Fruit fly (Drosophila melanogaster): ENCODE results near the gene GstD1.

GstD1 gene

DNA sequence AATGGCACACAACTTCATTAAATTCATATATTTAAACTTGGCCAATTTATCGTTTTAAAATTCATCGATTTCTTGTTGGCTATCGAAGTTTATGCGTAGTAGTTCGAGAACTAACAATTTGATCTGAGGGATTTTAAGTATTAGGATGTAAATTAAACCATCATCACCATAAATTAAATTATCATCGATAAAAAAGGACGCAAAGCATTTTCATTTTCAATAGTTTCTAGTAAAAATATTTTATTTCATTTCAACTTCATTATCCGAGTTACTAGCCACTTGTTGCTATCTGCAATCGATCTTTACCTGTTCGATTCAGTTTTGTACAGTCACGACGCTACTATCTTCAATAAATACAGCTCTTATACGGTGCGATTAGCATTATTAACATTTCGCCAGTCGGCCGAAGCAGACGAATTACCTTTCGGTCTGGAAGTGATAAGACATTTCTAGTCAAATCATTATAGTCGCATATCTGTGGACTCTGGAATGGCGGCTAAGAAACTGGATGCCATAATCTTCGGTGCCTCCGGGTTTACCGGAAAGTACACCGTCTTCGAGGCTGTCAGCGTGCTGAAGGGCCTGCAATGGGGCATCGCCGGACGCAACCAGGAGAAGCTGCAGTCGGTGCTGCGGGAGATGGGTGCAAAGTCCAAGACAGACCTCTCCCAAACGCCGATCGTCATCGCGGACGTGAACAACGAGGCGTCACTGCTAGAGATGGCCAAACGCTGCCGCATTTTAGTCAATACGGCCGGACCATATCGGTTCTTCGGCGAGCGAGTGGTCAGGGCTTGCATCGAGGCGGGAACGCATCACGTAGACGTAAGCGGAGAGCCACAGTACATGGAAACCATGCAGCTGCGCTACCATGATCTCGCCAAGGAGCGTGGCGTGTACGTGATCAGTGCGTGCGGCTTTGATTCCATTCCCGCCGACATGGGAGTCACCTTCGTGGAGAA, 37.4 kb upstream of the GstD1 start, which contains the start of gene CG5167 (continued):
- TF ChIP-seq HmgD (GFP tag; optimal IDR thresholded peaks at IDR 0.05) (no peak), Sin3A (optimal IDR thresholded peaks at IDR 0.05) (no peak), B-H2 (GFP tag; optimal IDR thresholded peaks at IDR 0.05) (no peak), CG13287 (GFP tag; IDR thresholded peaks at IDR 0.05; ENCODE audit: partially characterized antibody) (peak; percentile 52; the same call in 1 of the 2 replicates), croc (GFP tag; conservative IDR thresholded peaks at IDR 0.05) (no peak), CkIIα-i1 (GFP tag; IDR thresholded peaks at IDR 0.05) (no peak), zfh2 (GFP tag; optimal IDR thresholded peaks at IDR 0.05) (no peak), CG7372 (GFP tag; IDR thresholded peaks at IDR 0.05) (no peak), CG3163 (GFP tag; optimal IDR thresholded peaks at IDR 0.05) (no peak), CG14050 (GFP tag; IDR thresholded peaks at IDR 0.05) (no peak), CG31365 (tag; optimal IDR thresholded peaks at IDR 0.05) (no peak), Abd-B (GFP tag; optimal IDR thresholded peaks at IDR 0.05) (no peak), nerfin-1 (tag; optimal IDR thresholded peaks at IDR 0.05) (peak; percentile 7), BtbVII (GFP tag; optimal IDR thresholded peaks at IDR 0.05) (peak; percentile 63), fd96Cb (tag; optimal IDR thresholded peaks at IDR 0.05) (peak; percentile 9), CG10462 (GFP tag; optimal IDR thresholded peaks at IDR 0.05) (no peak), Hr78 (GFP tag; optimal IDR thresholded peaks at IDR 0.05) (no peak), chinmo (GFP tag; IDR thresholded peaks at IDR 0.05; ENCODE audit: partially characterized antibody) (0 out of 4 replicates have a peak, but pooled peaks have one; percentile 25), twi (tag; optimal IDR thresholded peaks at IDR 0.05) (no peak), CG13624 (GFP tag; optimal IDR thresholded peaks at IDR 0.05) (no peak), Ets97D (GFP tag; optimal IDR thresholded peaks at IDR 0.05) (no peak), Mes4 (GFP tag; optimal IDR thresholded peaks at IDR 0.05) (no peak), CG16815 (GFP tag; optimal IDR thresholded peaks at IDR 0.05) (no peak), CG9876 (GFP tag; optimal IDR thresholded peaks at IDR 0.05) (no peak), CG4360 (GFP tag; IDR thresholded peaks at IDR 0.05) (no peak), Xrp1 (GFP tag; IDR thresholded peaks at IDR 0.05) (peak; percentile 49), lov (optimal IDR thresholded peaks at IDR 0.05) (no peak), lov (GFP tag; IDR thresholded peaks at IDR 0.05) (no peak), pita (GFP tag; optimal IDR thresholded peaks at IDR 0.05) (no peak), Neu2 (GFP tag; optimal IDR thresholded peaks at IDR 0.05; ENCODE audit: borderline replicate concordance) (no peak), mirr (GFP tag; optimal IDR thresholded peaks at IDR 0.05) (peak; percentile 54), sug (tag; optimal IDR thresholded peaks at IDR 0.05) (peak; percentile 36), phol (tag; optimal IDR thresholded peaks at IDR 0.05) (peak; percentile 48), cg (GFP tag; optimal IDR thresholded peaks at IDR 0.05) (no peak), CG31224 (GFP tag; IDR thresholded peaks at IDR 0.05) (no peak), schlank (tag; optimal IDR thresholded peaks at IDR 0.05) (no peak), CG17612 (GFP tag; IDR thresholded peaks at IDR 0.05) (no peak), tin (GFP tag; optimal IDR thresholded peaks at IDR 0.05) (peak; percentile 18), Asciz (GFP tag; optimal IDR thresholded peaks at IDR 0.05) (no peak), Atf3 (GFP tag; optimal IDR thresholded peaks at IDR 0.05) (no peak), CrebB (tag; optimal IDR thresholded peaks at IDR 0.05) (peak; percentile 31), HLH54F (GFP tag; optimal IDR thresholded peaks at IDR 0.05) (no peak), gcm2 (GFP tag; optimal IDR thresholded peaks at IDR 0.05) (no peak), CG15479 (GFP tag; optimal IDR thresholded peaks at IDR 0.05) (no peak), Elba2 (GFP tag; optimal IDR thresholded peaks at IDR 0.05) (no peak), CG9932 (GFP tag; IDR thresholded peaks at IDR 0.05) (no peak), MTF-1 (GFP tag; optimal IDR thresholded peaks at IDR 0.05; ENCODE audit: borderline replicate concordance) (no peak), CG7556 (GFP tag; optimal IDR thresholded peaks at IDR 0.05) (peak; percentile 19), ab (GFP tag; optimal IDR thresholded peaks at IDR 0.05) (no peak)
